Worm (Caenorhabditis elegans): Measurements from ENCODE around the gene lnp-1.

ce11 chrX:4564717-4565316 is 23.7 kb upstream of the lnp-1 start, which contains the start of gene amt-4:
- TF ChIP-seq nhr-84 (tag; optimal IDR thresholded peaks at IDR 0.05), result no peak
- peak in 1 of 2 experiments; percentile 64 for TF ChIP-seq mdl-1 (tag; optimal IDR thresholded peaks at IDR 0.05)
- no peak for TF ChIP-seq lsy-2 (tag; optimal IDR thresholded peaks at IDR 0.05)
- no peak for TF ChIP-seq rnt-1 (tag; optimal IDR thresholded peaks at IDR 0.05)
- no peak for TF ChIP-seq ces-1 (GFP tag; optimal IDR thresholded peaks at IDR 0.05)
- peak; percentile 13 for TF ChIP-seq jun-1 (tag; optimal IDR thresholded peaks at IDR 0.05)
- no peak for TF ChIP-seq zag-1 (tag; optimal IDR thresholded peaks at IDR 0.05)
- TF ChIP-seq ceh-90 (tag; optimal IDR thresholded peaks at IDR 0.05), result no peak
- TF ChIP-seq F16B12.6 (tag; optimal IDR thresholded peaks at IDR 0.05), result no peak
- no peak for TF ChIP-seq ceh-82 (tag; optimal IDR thresholded peaks at IDR 0.05)
- TF ChIP-seq mep-1 (tag; optimal IDR thresholded peaks at IDR 0.05), result no peak
- no peak for TF ChIP-seq sox-4 (tag; optimal IDR thresholded peaks at IDR 0.05)
